Fruit fly (Drosophila melanogaster) whole organism, embryonic: ENCODE data around the gene CG42558.
A peak's percentile ranks its signal among the peaks of the same experiment; 100 is the strongest.

Experiments used
- Bgb ChIP-seq: fragments of 200-800 bp; sonication (Bioruptor generic); IDR thresholded peaks from 2 replicates; pipeline ENCODE4 v1.3.6; 2022; ENCODE audit warnings: missing biosample characterization, missing genetic modification characterization; ENCODE audit not compliant: partially characterized antibody
- BtbVII ChIP-seq: fragments of 200-800 bp; sonication (Bioruptor generic); optimal IDR thresholded peaks from 3 replicates; lab custom pipeline; 2017; ENCODE audit warnings: missing biosample characterization, mild to moderate bottlenecking, missing genetic modification characterization
- CG12071 ChIP-seq: fragments of 200-800 bp; sonication (Bioruptor generic); optimal IDR thresholded peaks from 3 replicates; lab custom pipeline; 2018; ENCODE audit warnings: missing biosample characterization, mild to moderate bottlenecking, missing genetic modification characterization
- CG12155 ChIP-seq: fragments of 200-800 bp; sonication (Bioruptor generic); optimal IDR thresholded peaks from 3 replicates; lab custom pipeline; 2016; ENCODE audit warnings: missing biosample characterization, missing genetic modification characterization
- CG12219 ChIP-seq: fragments of 200-800 bp; sonication (Bioruptor generic); optimal IDR thresholded peaks from 3 replicates; lab custom pipeline; 2018; ENCODE audit warnings: missing biosample characterization, mild to moderate bottlenecking, missing genetic modification characterization
- CG14667 ChIP-seq: fragments of 200-800 bp; sonication (Bioruptor generic); IDR thresholded peaks from 2 replicates; pipeline ENCODE4 v1.3.6; 2022; ENCODE audit warnings: missing biosample characterization, missing genetic modification characterization
- CG1529 ChIP-seq: fragments of 200-800 bp; sonication (Bioruptor generic); optimal IDR thresholded peaks from 3 replicates; lab custom pipeline; 2018; ENCODE audit warnings: missing biosample characterization, missing genetic modification characterization
- CG15479 ChIP-seq: fragments of 200-800 bp; sonication (Bioruptor generic); optimal IDR thresholded peaks from 3 replicates; lab custom pipeline; 2019; ENCODE audit warnings: missing biosample characterization, mild to moderate bottlenecking, missing genetic modification characterization, moderate library complexity
- CG15514 ChIP-seq: fragments of 200-800 bp; sonication (Bioruptor generic); optimal IDR thresholded peaks from 3 replicates; lab custom pipeline; 2017; ENCODE audit warnings: missing biosample characterization, missing genetic modification characterization, mild to moderate bottlenecking, moderate library complexity, missing genetic modification reagents
- CG15696 ChIP-seq: fragments of 200-800 bp; sonication (Bioruptor generic); optimal IDR thresholded peaks from 2 replicates; lab custom pipeline; 2019; ENCODE audit warnings: missing biosample characterization, mild to moderate bottlenecking, missing genetic modification characterization, moderate library complexity
- CG17829 ChIP-seq: fragments of 200-800 bp; optimal IDR thresholded peaks from 2 replicates; lab custom pipeline; 2019; ENCODE audit warnings: missing biosample characterization, mild to moderate bottlenecking, missing genetic modification characterization, moderate library complexity
- CG1832 ChIP-seq: fragments of 200-800 bp; sonication (Bioruptor generic); optimal IDR thresholded peaks from 2 replicates; lab custom pipeline; 2017; ENCODE audit warnings: missing biosample characterization, mild to moderate bottlenecking, missing genetic modification characterization, inconsistent platforms
- CG18619 ChIP-seq: fragments of 200-800 bp; sonication (Bioruptor generic); optimal IDR thresholded peaks from 3 replicates; lab custom pipeline; 2017; ENCODE audit warnings: missing biosample characterization, mild to moderate bottlenecking, missing genetic modification characterization
- CG18764 ChIP-seq: fragments of 200-800 bp; sonication (Bioruptor generic); optimal IDR thresholded peaks from 3 replicates; lab custom pipeline; 2016; ENCODE audit warnings: missing biosample characterization, missing genetic modification characterization
- CG2678 ChIP-seq: fragments of 200-800 bp; sonication (Bioruptor generic); optimal IDR thresholded peaks from 3 replicates; lab custom pipeline; 2019; ENCODE audit warnings: missing biosample characterization, mild to moderate bottlenecking, missing genetic modification characterization, moderate library complexity
- CG31365 ChIP-seq: fragments of 200-800 bp; sonication (Bioruptor generic); optimal IDR thresholded peaks from 2 replicates; lab custom pipeline; 2018; ENCODE audit warnings: missing biosample characterization, mild to moderate bottlenecking, missing genetic modification characterization
- CG32767 ChIP-seq: fragments of 200-800 bp; sonication (Bioruptor generic); IDR thresholded peaks from 2 replicates; pipeline ENCODE4 v1.3.6; 2022; ENCODE audit warnings: missing biosample characterization, missing genetic modification characterization
- CG32772 ChIP-seq: fragments of 200-800 bp; sonication (Bioruptor generic); IDR thresholded peaks from 2 replicates; pipeline ENCODE4 v1.3.6; 2022; ENCODE audit warnings: missing biosample characterization, missing genetic modification characterization
- CG4328 ChIP-seq: fragments of 200-800 bp; sonication (Bioruptor generic); optimal IDR thresholded peaks from 3 replicates; lab custom pipeline; 2017; ENCODE audit warnings: missing biosample characterization, missing genetic modification reagents, missing genetic modification characterization
- CG6854 ChIP-seq: fragments of 200-800 bp; sonication (Bioruptor generic); optimal IDR thresholded peaks from 3 replicates; lab custom pipeline; 2017; ENCODE audit warnings: missing biosample characterization, mild to moderate bottlenecking, missing genetic modification characterization
- CG7357 ChIP-seq: fragments of 200-800 bp; sonication (Bioruptor generic); IDR thresholded peaks from 3 replicates; pipeline ENCODE4 v1.3.6; 2022; ENCODE audit warnings: missing biosample characterization, missing genetic modification characterization
- CG7987 ChIP-seq: fragments of 200-800 bp; sonication (Bioruptor generic); optimal IDR thresholded peaks from 2 replicates; lab custom pipeline; 2018; ENCODE audit warnings: missing biosample characterization, mild to moderate bottlenecking, missing genetic modification characterization, moderate library complexity
- CG9876 ChIP-seq: fragments of 200-800 bp; sonication (Bioruptor generic); optimal IDR thresholded peaks from 2 replicates; lab custom pipeline; 2016; ENCODE audit warnings: missing biosample characterization, missing genetic modification characterization
- CHES-1-like ChIP-seq: fragments of 200-800 bp; sonication (Bioruptor generic); optimal IDR thresholded peaks from 2 replicates; lab custom pipeline; 2016; ENCODE audit warnings: missing biosample characterization, missing genetic modification characterization
- Camta ChIP-seq: fragments of 200-800 bp; sonication (Bioruptor generic); optimal IDR thresholded peaks from 2 replicates; lab custom pipeline; 2016; ENCODE audit warnings: missing biosample characterization, missing genetic modification characterization
- Gsc ChIP-seq: fragments of 200-800 bp; sonication (Bioruptor generic); IDR thresholded peaks from 2 replicates; pipeline ENCODE4 v1.3.6; 2022; ENCODE audit warnings: missing biosample characterization, missing genetic modification characterization
- H2.0 ChIP-seq: fragments of 200-800 bp; sonication (Bioruptor generic); IDR thresholded peaks from 2 replicates; pipeline ENCODE4 v1.3.6; 2022; ENCODE audit warnings: missing biosample characterization, missing genetic modification characterization
- Hmx ChIP-seq: fragments of 200-800 bp; sonication (Bioruptor generic); optimal IDR thresholded peaks from 2 replicates; lab custom pipeline; 2016; ENCODE audit warnings: missing biosample characterization, missing genetic modification characterization
- Lhr ChIP-seq: fragments of 200-800 bp; sonication (Bioruptor generic); optimal IDR thresholded peaks from 3 replicates; lab custom pipeline; 2017; ENCODE audit warnings: mild to moderate bottlenecking, missing biosample characterization, missing genetic modification reagents, missing genetic modification characterization
- Myb ChIP-seq: fragments of 200-800 bp; sonication (Bioruptor generic); optimal IDR thresholded peaks from 2 replicates; lab custom pipeline; 2016; ENCODE audit warnings: missing biosample characterization, missing genetic modification characterization
- Neu2 ChIP-seq: fragments of 200-800 bp; sonication (Bioruptor generic); optimal IDR thresholded peaks from 3 replicates; lab custom pipeline; 2016; ENCODE audit warnings: missing biosample characterization, missing genetic modification characterization, borderline replicate concordance
- Nf-YB ChIP-seq: fragments of 200-800 bp; sonication (Bioruptor generic); optimal IDR thresholded peaks from 3 replicates; lab custom pipeline; 2019; ENCODE audit warnings: missing biosample characterization, mild to moderate bottlenecking, missing genetic modification characterization, moderate library complexity
- Xbp1 ChIP-seq: fragments of 200-800 bp; sonication (Bioruptor generic); optimal IDR thresholded peaks from 3 replicates; lab custom pipeline; 2016; ENCODE audit warnings: missing biosample characterization, mild to moderate bottlenecking, missing genetic modification characterization
- YL-1 ChIP-seq: fragments of 200-800 bp; sonication (Bioruptor generic); optimal IDR thresholded peaks from 3 replicates; lab custom pipeline; 2017; ENCODE audit warnings: missing biosample characterization, mild to moderate bottlenecking, missing genetic modification characterization
- ato ChIP-seq: fragments of 200-800 bp; sonication (Bioruptor generic); IDR thresholded peaks from 2 replicates; pipeline ENCODE4 v1.3.6; 2022; ENCODE audit warnings: missing biosample characterization, missing genetic modification characterization; ENCODE audit not compliant: partially characterized antibody
- cad ChIP-seq: fragments of >200 bp; optimal IDR thresholded peaks from 2 replicates; lab custom pipeline; 2017; ENCODE audit warnings: missing biosample characterization, missing genetic modification characterization
- crc ChIP-seq: fragments of 200-800 bp; sonication (Bioruptor generic); optimal IDR thresholded peaks from 2 replicates; lab custom pipeline; 2016; ENCODE audit warnings: missing biosample characterization, missing genetic modification characterization
- crp ChIP-seq, 2 experiments: fragments of 200-800 bp; sonication (Bioruptor generic); optimal IDR thresholded peaks; 2 replicates in 1 of 2; 3 replicates in 1 of 2; lab custom pipeline; 2017; ENCODE audit warnings: missing biosample characterization in 2 of 2, missing genetic modification characterization in 2 of 2, mild to moderate bottlenecking in 1 of 2, moderate library complexity in 1 of 2
- dan ChIP-seq: fragments of 200-800 bp; sonication (Bioruptor generic); IDR thresholded peaks from 2 replicates; pipeline ENCODE4 v1.3.6; 2022; ENCODE audit warnings: missing biosample characterization, missing genetic modification characterization
- dmrt11E ChIP-seq: fragments of 200-800 bp; sonication (Bioruptor generic); optimal IDR thresholded peaks from 3 replicates; lab custom pipeline; 2018; ENCODE audit warnings: missing biosample characterization, mild to moderate bottlenecking, missing genetic modification characterization, moderate library complexity
- exex ChIP-seq: fragments of 200-800 bp; sonication (Bioruptor generic); optimal IDR thresholded peaks from 4 replicates; lab custom pipeline; 2018; ENCODE audit warnings: missing biosample characterization, mild to moderate bottlenecking, missing genetic modification characterization, moderate library complexity
- gt ChIP-seq: fragments of 200-800 bp; sonication (Bioruptor generic); IDR thresholded peaks from 2 replicates; pipeline ENCODE4 v1.3.6; 2022; ENCODE audit warnings: missing biosample characterization, missing genetic modification characterization
- lbe ChIP-seq: fragments of 200-800 bp; sonication (Bioruptor generic); optimal IDR thresholded peaks from 2 replicates; lab custom pipeline; 2016; ENCODE audit warnings: missing biosample characterization, mild to moderate bottlenecking, missing genetic modification characterization
- lola ChIP-seq, 3 experiments: fragments of >200 bp in 2 of 3; fragments of 200-800 bp in 1 of 3; sonication (Bioruptor generic) in 1 of 3; optimal IDR thresholded peaks; 2 replicates each; lab custom pipeline; 2017 to 2019; ENCODE audit warnings: missing biosample characterization in 3 of 3, missing genetic modification characterization in 3 of 3, mild to moderate bottlenecking in 1 of 3, moderate library complexity in 1 of 3
- phol ChIP-seq: fragments of 200-800 bp; sonication (Bioruptor generic); optimal IDR thresholded peaks from 3 replicates; lab custom pipeline; 2018; ENCODE audit warnings: missing biosample characterization, mild to moderate bottlenecking, missing genetic modification characterization, moderate library complexity
- tll ChIP-seq, 2 experiments: fragments of 200-800 bp in 1 of 2; fragments of >200 bp in 1 of 2; sonication (Bioruptor generic) in 1 of 2; optimal IDR thresholded peaks; 2 replicates each; lab custom pipeline; 2017 to 2019; ENCODE audit warnings: missing biosample characterization in 2 of 2, missing genetic modification characterization in 2 of 2, mild to moderate bottlenecking in 1 of 2, moderate library complexity in 1 of 2
- trem ChIP-seq: fragments of 200-800 bp; optimal IDR thresholded peaks from 3 replicates; lab custom pipeline; 2019; ENCODE audit warnings: missing biosample characterization, mild to moderate bottlenecking, missing genetic modification characterization, moderate library complexity
- vnd ChIP-seq: fragments of 200-800 bp; sonication (Bioruptor generic); IDR thresholded peaks from 3 replicates; pipeline ENCODE4 v1.3.6; 2022; ENCODE audit warnings: missing biosample characterization, missing genetic modification characterization; ENCODE audit not compliant: partially characterized antibody
- wdn ChIP-seq: fragments of 200-800 bp; sonication (Bioruptor generic); IDR thresholded peaks from 2 replicates; pipeline ENCODE4 v1.3.6; 2022; ENCODE audit warnings: missing biosample characterization, missing genetic modification characterization

Gene CG42558

DNA sequence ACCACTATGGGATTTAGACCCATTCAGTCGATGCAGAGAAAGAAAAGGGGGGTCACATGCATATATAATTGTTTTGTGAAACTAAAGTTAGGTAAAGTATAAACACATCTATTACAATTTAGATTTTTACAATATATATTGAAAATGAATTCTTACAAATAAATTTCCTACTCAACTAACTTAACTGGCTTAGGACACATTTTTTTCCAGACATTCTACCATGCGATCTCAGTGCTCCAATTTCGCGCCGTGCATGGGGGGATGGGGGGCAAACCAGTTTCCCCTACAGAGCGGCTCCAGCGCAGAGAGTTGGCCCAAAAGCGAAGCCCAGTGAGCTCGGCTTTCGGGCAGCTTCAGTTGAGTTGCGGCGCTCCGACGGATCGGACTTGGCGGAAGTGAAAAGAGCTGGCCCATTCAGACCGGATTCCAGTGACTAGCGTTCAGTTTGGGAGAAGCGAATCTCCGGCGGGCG is 50.0 kb downstream of the CG42558 start, which contains the start of gene CG7896 (continued):
- peak; percentile 71 for TF ChIP-seq H2.0 (GFP tag; lab: Robert Waterston, UW)
- TF ChIP-seq Xbp1: peak; percentile 64
- no peak for TF ChIP-seq YL-1 (GFP tag; lab: Kevin White, UChicago)
- TF ChIP-seq Neu2 (GFP tag; lab: Kevin White, UChicago): no peak
- peak; percentile 78 for TF ChIP-seq CG32772 (GFP tag; lab: Robert Waterston, UW)
- TF ChIP-seq CG1832 (GFP tag; lab: Kevin White, UChicago): no peak
- TF ChIP-seq CG18764 (GFP tag; lab: Kevin White, UChicago): no peak
- peak; percentile 42 for TF ChIP-seq CG1529 (GFP tag; lab: Kevin White, UChicago)
- TF ChIP-seq exex (tag; lab: Kevin White, UChicago): peak; percentile 13
- TF ChIP-seq Camta (GFP tag; lab: Kevin White, UChicago): no peak
- no peak for TF ChIP-seq CG9876 (GFP tag; lab: Kevin White, UChicago)
- peak; percentile 59 for TF ChIP-seq CG18619 (GFP tag; lab: Kevin White, UChicago)
- TF ChIP-seq CG6854 (GFP tag; lab: Kevin White, UChicago): peak; percentile 51
- no peak for TF ChIP-seq ato (GFP tag; lab: Robert Waterston, UW)
- TF ChIP-seq CG31365 (tag; lab: Kevin White, UChicago): no peak
- peak; percentile 41 for TF ChIP-seq CG12155
- peak; percentile 62 for TF ChIP-seq Gsc (GFP tag; lab: Robert Waterston, UW)
- TF ChIP-seq crp (GFP tag; optimal IDR thresholded peaks at IDR 0.05; lab: Kevin White, UChicago): peak in 1 of 2 experiments; percentile 11
- TF ChIP-seq CHES-1-like (GFP tag; lab: Kevin White, UChicago): no peak
- peak; percentile 27 for TF ChIP-seq CG12071 (GFP tag; lab: Kevin White, UChicago)
- no peak for TF ChIP-seq Myb
- TF ChIP-seq CG15514 (GFP tag; lab: Kevin White, UChicago): peak; percentile 48
- peak; percentile 52 for TF ChIP-seq dmrt11E (tag; lab: Kevin White, UChicago)
- no peak for TF ChIP-seq CG15479 (GFP tag; lab: Kevin White, UChicago)
- TF ChIP-seq CG32767 (GFP tag; lab: Robert Waterston, UW): peak; percentile 38; the same call in 1 of the 2 replicates
- TF ChIP-seq lola (GFP tag; optimal IDR thresholded peaks at IDR 0.05; lab: Kevin White, UChicago): peak in 1 of 3 experiments; percentile 54
- TF ChIP-seq crc (GFP tag; lab: Kevin White, UChicago): no peak
- no peak for TF ChIP-seq vnd
- TF ChIP-seq CG12219: peak; percentile 54
- TF ChIP-seq lbe (GFP tag; lab: Kevin White, UChicago): peak; percentile 87
- peak; percentile 82 for TF ChIP-seq CG2678 (tag; lab: Kevin White, UChicago)
- TF ChIP-seq BtbVII (GFP tag; lab: Kevin White, UChicago): peak; percentile 48
- TF ChIP-seq Hmx (GFP tag; lab: Kevin White, UChicago): no peak
- peak; percentile 86 for TF ChIP-seq CG17829
- peak; percentile 34; the same call in 1 of the 2 replicates for TF ChIP-seq gt
- no peak for TF ChIP-seq cad (GFP tag; lab: Kevin White, UChicago)
- peak; percentile 80 for TF ChIP-seq CG7357
- peak; percentile 28 for TF ChIP-seq trem (tag; lab: Kevin White, UChicago)
- no peak for TF ChIP-seq Lhr (GFP tag; lab: Kevin White, UChicago)
- TF ChIP-seq phol: peak; percentile 63
- no peak for TF ChIP-seq tll (GFP tag; optimal IDR thresholded peaks at IDR 0.05; lab: Kevin White, UChicago)
- peak; percentile 43 for TF ChIP-seq CG4328 (GFP tag; lab: Kevin White, UChicago)
- TF ChIP-seq CG14667 (GFP tag; lab: Robert Waterston, UW): peak; percentile 66; the same call in 1 of the 2 replicates
- TF ChIP-seq CG7987 (GFP tag; lab: Kevin White, UChicago): no peak
- no peak for TF ChIP-seq dan (GFP tag; lab: Robert Waterston, UW)
- TF ChIP-seq wdn (GFP tag; lab: Robert Waterston, UW): peak; percentile 52
- TF ChIP-seq Bgb: no peak
- TF ChIP-seq Nf-YB (GFP tag; lab: Kevin White, UChicago): peak; percentile 21
- TF ChIP-seq CG15696 (tag; lab: Kevin White, UChicago): peak; percentile 22
